Worm (Caenorhabditis elegans) whole organism, mixed stage, embryonic: ENCODE measurements around the gene frm-10.

Experiments
- elt-1 ChIP-seq: sonication (generic microtip); optimal IDR thresholded peaks from 2 replicates; lab custom pipeline; 2017; ENCODE audit warnings: missing genetic modification characterization, mild to moderate bottlenecking, missing compliant biosample characterization, antibody characterized with exemption, moderate library complexity, borderline replicate concordance; ENCODE audit not compliant: insufficient read depth
- nhr-12 ChIP-seq: fragments of 150-350 bp; optimal IDR thresholded peaks from 2 replicates; lab custom pipeline; 2014; ENCODE audit warnings: missing biosample characterization, missing genetic modification characterization
- sem-2 ChIP-seq: fragments of 200-800 bp; sonication (Bioruptor generic); optimal IDR thresholded peaks from 2 replicates; lab custom pipeline; 2018; ENCODE audit warnings: mild to moderate bottlenecking, missing genetic modification characterization, missing compliant biosample characterization
- snpc-4 ChIP-seq: fragments of 150-350 bp; optimal IDR thresholded peaks from 2 replicates; lab custom pipeline; 2014; ENCODE audit warnings: missing biosample characterization, missing genetic modification characterization
- unc-39 ChIP-seq: fragments of 150-350 bp; optimal IDR thresholded peaks from 2 replicates; lab custom pipeline; 2014; ENCODE audit warnings: missing biosample characterization, missing genetic modification characterization
- unc-62 ChIP-seq: fragments of 150-350 bp; optimal IDR thresholded peaks from 2 replicates; lab custom pipeline; 2014; ENCODE audit warnings: missing biosample characterization, missing genetic modification reagents, missing genetic modification characterization

DNA sequence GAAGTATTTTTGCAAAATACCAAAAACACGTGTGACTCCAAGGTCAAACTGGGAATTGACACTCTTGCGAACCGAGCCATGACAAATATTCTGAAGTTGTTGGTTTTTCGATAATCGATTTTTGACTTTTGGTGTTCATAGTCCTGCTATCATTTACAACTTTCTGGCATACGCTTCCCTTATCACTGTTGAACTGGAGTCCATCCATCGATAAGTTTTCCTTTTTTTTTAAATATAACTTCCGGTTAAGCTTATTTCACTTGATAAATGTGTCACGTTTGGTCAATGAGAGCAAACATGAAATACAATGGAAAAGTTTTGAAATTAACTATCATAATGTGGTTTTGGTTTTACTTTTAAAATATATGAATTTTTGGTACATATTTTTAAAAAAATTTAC, 41.3 kb upstream of the frm-10 start:
- TF ChIP-seq elt-1 (tag; lab: Kevin White, UChicago) (no peak), unc-39 (tag; lab: Kevin White, UChicago) (no peak), nhr-12 (tag; lab: Kevin White, UChicago) (no peak), unc-62 (GFP tag; lab: Kevin White, UChicago) (no peak), sem-2 (GFP tag; lab: Kevin White, UChicago) (no peak), snpc-4 (tag; lab: Kevin White, UChicago) (no peak)
